Fruit fly (Drosophila melanogaster): ENCODE measurements around the gene CG9743.
A peak's percentile ranks its signal among the peaks of the same experiment; 100 is the strongest.

Gene CG9743

dm6 chr3R:30246603-30247002, 43.8 kb upstream of the CG9743 start, which contains the start of gene CG9733:
TSS of gene CG9733 (minus strand) at chr3R:30246703.
- TF ChIP-seq sage (GFP tag; optimal IDR thresholded peaks at IDR 0.05) (no peak), psq (GFP tag; optimal IDR thresholded peaks at IDR 0.05) (no peak), OdsH (GFP tag; optimal IDR thresholded peaks at IDR 0.05) (no peak), dmrt93B (GFP tag; optimal IDR thresholded peaks at IDR 0.05) (no peak), N (GFP tag; optimal IDR thresholded peaks at IDR 0.05) (no peak), dl (GFP tag; optimal IDR thresholded peaks at IDR 0.05; ENCODE audit: insufficient read depth in 1 of 2, partially characterized antibody in 2 of 2) (no peak)

- no peak for TF ChIP-seq Jra (GFP tag; optimal IDR thresholded peaks at IDR 0.05)
- peak; percentile 24 for TF ChIP-seq rgr (GFP tag; optimal IDR thresholded peaks at IDR 0.05)
- TF ChIP-seq woc (GFP tag; optimal IDR thresholded peaks at IDR 0.05) = no peak
- peak; percentile 7 for TF ChIP-seq HLH106 (tag; optimal IDR thresholded peaks at IDR 0.05)
- no peak for TF ChIP-seq Hr83 (GFP tag; optimal IDR thresholded peaks at IDR 0.05; ENCODE audit: poor library complexity, severe bottlenecking)
- TF ChIP-seq foxo (GFP tag; optimal IDR thresholded peaks at IDR 0.05) = peak in 1 of 2 experiments; percentile 25
- TF ChIP-seq brk (GFP tag; optimal IDR thresholded peaks at IDR 0.05) = no peak
- no peak for TF ChIP-seq dl (GFP tag; optimal IDR thresholded peaks at IDR 0.05; ENCODE audit: insufficient read depth in 1 of 2, partially characterized antibody in 2 of 2)
- peak; percentile 8 for TF ChIP-seq ey (GFP tag; optimal IDR thresholded peaks at IDR 0.05)
- TF ChIP-seq br (GFP tag; optimal IDR thresholded peaks at IDR 0.05) = no peak
- TF ChIP-seq Dfd (GFP tag; optimal IDR thresholded peaks at IDR 0.05) = no peak
- TF ChIP-seq psq (GFP tag; optimal IDR thresholded peaks at IDR 0.05) = no peak
- TF ChIP-seq Vsx2 (GFP tag; optimal IDR thresholded peaks at IDR 0.05; ENCODE audit: partially characterized antibody) = no peak
- TF ChIP-seq Abd-B (GFP tag; optimal IDR thresholded peaks at IDR 0.05) = no peak
- no peak for TF ChIP-seq fru (GFP tag; optimal IDR thresholded peaks at IDR 0.05)
- no peak for TF ChIP-seq Rel (GFP tag; optimal IDR thresholded peaks at IDR 0.05)
- TF ChIP-seq Rel (tag; optimal IDR thresholded peaks at IDR 0.05) = peak; percentile 93
- peak; percentile 27 for TF ChIP-seq h (GFP tag; optimal IDR thresholded peaks at IDR 0.05)
- no peak for TF ChIP-seq lola (GFP tag; optimal IDR thresholded peaks at IDR 0.05)
- TF ChIP-seq CrebA (GFP tag; optimal IDR thresholded peaks at IDR 0.05; ENCODE audit: borderline replicate concordance) = no peak
- no peak for TF ChIP-seq CG9705 (GFP tag; optimal IDR thresholded peaks at IDR 0.05)
- TF ChIP-seq OdsH (GFP tag; optimal IDR thresholded peaks at IDR 0.05) = no peak
- TF ChIP-seq sage (GFP tag; optimal IDR thresholded peaks at IDR 0.05) = no peak
- no peak for TF ChIP-seq CG32264 (GFP tag; optimal IDR thresholded peaks at IDR 0.05)
Observed at dm6 chr3R:30245739-30246589, 43.2 kb upstream of the CG9743 start.

dm6 chr3R:30243262-30243815, 40.5 kb upstream of the CG9743 start, which contains the start of gene CG9737:
TSS of gene CG9737 (minus strand) at chr3R:30243312.
- no peak for TF ChIP-seq pan (optimal IDR thresholded peaks at IDR 0.05)
- no peak for TF ChIP-seq psq (GFP tag; optimal IDR thresholded peaks at IDR 0.05)
- no peak for TF ChIP-seq Vsx2 (GFP tag; optimal IDR thresholded peaks at IDR 0.05; ENCODE audit: partially characterized antibody)
- no peak for TF ChIP-seq OdsH (GFP tag; optimal IDR thresholded peaks at IDR 0.05)
- TF ChIP-seq CG9705 (GFP tag; optimal IDR thresholded peaks at IDR 0.05) = no peak
- no peak for TF ChIP-seq tai (GFP tag; optimal IDR thresholded peaks at IDR 0.05)
- no peak for TF ChIP-seq usp (GFP tag; optimal IDR thresholded peaks at IDR 0.05)
- no peak for TF ChIP-seq foxo (GFP tag; optimal IDR thresholded peaks at IDR 0.05)
- no peak for TF ChIP-seq Abd-B (GFP tag; optimal IDR thresholded peaks at IDR 0.05)
- no peak for TF ChIP-seq Hr78 (GFP tag; optimal IDR thresholded peaks at IDR 0.05)
- no peak for TF ChIP-seq Rel (GFP tag; optimal IDR thresholded peaks at IDR 0.05)
- TF ChIP-seq Rel (tag; optimal IDR thresholded peaks at IDR 0.05) = peak; percentile 36
- no peak for TF ChIP-seq CrebA (GFP tag; optimal IDR thresholded peaks at IDR 0.05; ENCODE audit: borderline replicate concordance)
- TF ChIP-seq Myc (optimal IDR thresholded peaks at IDR 0.05) = peak; percentile 36
- no peak for TF ChIP-seq sage (GFP tag; optimal IDR thresholded peaks at IDR 0.05)
- no peak for TF ChIP-seq brk (GFP tag; optimal IDR thresholded peaks at IDR 0.05)
- no peak for TF ChIP-seq rgr (GFP tag; optimal IDR thresholded peaks at IDR 0.05)
- no peak for TF ChIP-seq CG32264 (GFP tag; optimal IDR thresholded peaks at IDR 0.05)
- TF ChIP-seq woc (GFP tag; optimal IDR thresholded peaks at IDR 0.05) = no peak
- TF ChIP-seq lola (GFP tag; optimal IDR thresholded peaks at IDR 0.05) = no peak
- peak; percentile 9 for TF ChIP-seq Dif (GFP tag; optimal IDR thresholded peaks at IDR 0.05; ENCODE audit: partially characterized antibody)
- TF ChIP-seq Hr83 (GFP tag; optimal IDR thresholded peaks at IDR 0.05; ENCODE audit: poor library complexity, severe bottlenecking) = no peak
- no peak for TF ChIP-seq Jra (GFP tag; optimal IDR thresholded peaks at IDR 0.05)
- no peak for TF ChIP-seq dsf (GFP tag; optimal IDR thresholded peaks at IDR 0.05; ENCODE audit: borderline replicate concordance)
- TF ChIP-seq HLH106 (tag; optimal IDR thresholded peaks at IDR 0.05) = peak; percentile 3
- TF ChIP-seq br (GFP tag; optimal IDR thresholded peaks at IDR 0.05) = no peak
- no peak for TF ChIP-seq fru (GFP tag; optimal IDR thresholded peaks at IDR 0.05)
- peak; percentile 96 for TF ChIP-seq Hnf4 (GFP tag; optimal IDR thresholded peaks at IDR 0.05)
- TF ChIP-seq Sp1 (GFP tag; optimal IDR thresholded peaks at IDR 0.05) = peak; percentile 53
- TF ChIP-seq h (GFP tag; optimal IDR thresholded peaks at IDR 0.05) = no peak

Measured in whole organism, wandering third instar larva.